Worm (Caenorhabditis elegans) whole organism, midembryonic: ENCODE measurements around the gene F56H9.2.

Experiments
- T22C8.4 ChIP-seq: fragments of 200-800 bp; sonication (Bioruptor generic); IDR thresholded peaks from 2 replicates; pipeline ENCODE4 v1.3.6; 2022; ENCODE audit warnings: missing genetic modification characterization, missing compliant biosample characterization
- cog-1 ChIP-seq: sonication (generic microtip); optimal IDR thresholded peaks from 2 replicates; lab custom pipeline; 2016; ENCODE audit warnings: missing genetic modification characterization, missing compliant biosample characterization
- flt-1 ChIP-seq: fragments of 200-800 bp; sonication (Bioruptor generic); IDR thresholded peaks from 2 replicates; pipeline ENCODE4 v1.3.6; 2022; ENCODE audit warnings: missing genetic modification characterization, missing compliant biosample characterization
- klf-2 ChIP-seq: fragments of 200-800 bp; sonication (Bioruptor generic); conservative IDR thresholded peaks from 2 replicates; pipeline ENCODE4 v1.3.6; 2022; ENCODE audit warnings: missing genetic modification reagents, missing genetic modification characterization, missing compliant biosample characterization
- med-1 ChIP-seq: sonication (generic microtip); optimal IDR thresholded peaks from 2 replicates; lab custom pipeline; 2017; ENCODE audit warnings: missing genetic modification characterization, mild to moderate bottlenecking, missing compliant biosample characterization, antibody characterized with exemption, missing genetic modification reagents; ENCODE audit not compliant: insufficient read depth
- ref-1 ChIP-seq: fragments of 200-800 bp; sonication (Bioruptor generic); conservative IDR thresholded peaks from 2 replicates; pipeline ENCODE4 v1.3.6; 2022; ENCODE audit warnings: missing genetic modification reagents, missing genetic modification characterization, missing compliant biosample characterization
- tab-1 ChIP-seq: fragments of 200-800 bp; sonication (Bioruptor generic); IDR thresholded peaks from 2 replicates; pipeline ENCODE4 v1.3.6; 2022; ENCODE audit warnings: missing genetic modification characterization, missing compliant biosample characterization
- ztf-23 ChIP-seq: fragments of 200-800 bp; sonication (Bioruptor generic); IDR thresholded peaks from 2 replicates; pipeline ENCODE4 v1.3.6; 2022; ENCODE audit warnings: missing genetic modification reagents, missing genetic modification characterization, missing compliant biosample characterization
- ztf-29 ChIP-seq: fragments of 200-800 bp; sonication (Bioruptor generic); IDR thresholded peaks from 2 replicates; pipeline ENCODE4 v1.3.6; 2022; ENCODE audit warnings: missing genetic modification reagents, missing genetic modification characterization, missing compliant biosample characterization

DNA sequence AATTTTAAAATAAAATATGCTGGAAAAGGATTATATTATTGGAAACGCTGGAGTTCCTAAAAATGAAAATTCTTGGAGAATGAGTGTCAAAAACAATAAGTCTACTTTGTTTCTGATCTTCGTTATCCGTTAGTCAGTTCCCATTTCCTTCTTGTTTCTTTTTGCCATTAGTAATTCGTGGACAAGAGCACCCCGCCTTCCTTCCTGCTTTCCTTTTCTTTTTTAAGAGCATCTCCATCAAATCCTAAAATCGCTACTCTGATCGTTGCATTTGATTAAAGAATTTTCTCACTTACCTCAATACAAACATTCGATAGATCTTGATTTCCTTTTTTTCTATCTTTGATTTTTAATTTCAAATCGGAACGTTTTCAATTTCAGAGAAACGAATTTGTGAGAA lies 42.3 kb downstream of the F56H9.2 start, which contains the start of gene frpr-15:
- TF ChIP-seq T22C8.4 (GFP tag; lab: Robert Waterston, UW) (no peak), flt-1 (GFP tag; lab: Robert Waterston, UW) (no peak), med-1 (no peak), tab-1 (GFP tag; lab: Robert Waterston, UW) (no peak), cog-1 (tag; lab: Kevin White, UChicago) (no peak), klf-2 (GFP tag; lab: Robert Waterston, UW) (no peak), ztf-29 (GFP tag; lab: Robert Waterston, UW) (no peak), ref-1 (no peak), ztf-23 (GFP tag; lab: Robert Waterston, UW) (no peak)
